Fruit fly (Drosophila melanogaster) whole organism: ENCODE results near the gene Hydr2.

ENCODE experiments used
- CG8478 ChIP-seq: fragments of >200 bp; optimal IDR thresholded peaks from 2 replicates; lab custom pipeline; 2018; ENCODE audit warnings: inconsistent platforms
- Dll ChIP-seq: fragments of >200 bp; optimal IDR thresholded peaks from 2 replicates; lab custom pipeline; 2017
- EcR ChIP-seq, 2 experiments: fragments of >200 bp; optimal IDR thresholded peaks; 2 replicates each; lab custom pipeline; 2017; ENCODE audit warnings: missing biosample characterization in 2 of 2, missing genetic modification characterization in 2 of 2, missing genetic modification reagents in 2 of 2
- pan ChIP-seq: fragments of >200 bp; optimal IDR thresholded peaks from 2 replicates; lab custom pipeline; 2017
- psq ChIP-seq: fragments of >200 bp; optimal IDR thresholded peaks from 2 replicates; lab custom pipeline; 2017
- usp ChIP-seq: fragments of >200 bp; optimal IDR thresholded peaks from 2 replicates; lab custom pipeline; 2017; ENCODE audit warnings: missing biosample characterization, missing genetic modification characterization, mixed read lengths

DNA sequence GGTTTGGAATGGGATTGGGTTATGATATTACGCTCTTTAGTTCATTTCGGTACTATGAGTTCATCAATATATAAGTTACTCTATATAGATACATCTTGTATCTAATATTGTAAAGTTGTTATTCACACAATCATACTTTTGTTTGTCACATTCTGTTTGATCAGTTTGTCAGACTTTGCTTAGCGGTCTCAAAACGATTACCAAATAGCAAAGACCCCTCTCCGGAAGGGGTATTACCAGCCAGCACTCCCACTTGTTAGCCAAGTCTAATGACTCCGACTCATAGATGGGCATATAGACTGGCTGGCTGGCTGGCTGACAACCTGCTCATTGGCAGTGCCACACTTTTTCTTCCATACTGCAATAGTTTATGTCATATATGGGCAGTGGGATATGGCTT, 49.3 kb upstream of the Hydr2 start:
- TF ChIP-seq psq (lab: Kevin White, UChicago) = no peak
- TF ChIP-seq CG8478 (lab: Kevin White, UChicago) = no peak
- no peak for TF ChIP-seq usp (GFP tag; lab: Kevin White, UChicago)
- TF ChIP-seq pan = no peak
- no peak for TF ChIP-seq EcR (GFP tag; optimal IDR thresholded peaks at IDR 0.05; lab: Kevin White, UChicago)
- TF ChIP-seq Dll (lab: Kevin White, UChicago) = no peak
